Worm (Caenorhabditis elegans) whole organism, L4/young adult: ENCODE results near the gene C46C11.4.

Experiments used
- W03F9.2 ChIP-seq: fragments of 150-350 bp; optimal IDR thresholded peaks from 2 replicates; lab custom pipeline; 2014; ENCODE audit warnings: missing biosample characterization, missing genetic modification characterization
- him-1 ChIP-seq: sonication (generic microtip); optimal IDR thresholded peaks from 2 replicates; lab custom pipeline; 2016; ENCODE audit warnings: missing genotype, missing genetic modification reagents, missing genetic modification characterization, missing compliant biosample characterization

DNA sequence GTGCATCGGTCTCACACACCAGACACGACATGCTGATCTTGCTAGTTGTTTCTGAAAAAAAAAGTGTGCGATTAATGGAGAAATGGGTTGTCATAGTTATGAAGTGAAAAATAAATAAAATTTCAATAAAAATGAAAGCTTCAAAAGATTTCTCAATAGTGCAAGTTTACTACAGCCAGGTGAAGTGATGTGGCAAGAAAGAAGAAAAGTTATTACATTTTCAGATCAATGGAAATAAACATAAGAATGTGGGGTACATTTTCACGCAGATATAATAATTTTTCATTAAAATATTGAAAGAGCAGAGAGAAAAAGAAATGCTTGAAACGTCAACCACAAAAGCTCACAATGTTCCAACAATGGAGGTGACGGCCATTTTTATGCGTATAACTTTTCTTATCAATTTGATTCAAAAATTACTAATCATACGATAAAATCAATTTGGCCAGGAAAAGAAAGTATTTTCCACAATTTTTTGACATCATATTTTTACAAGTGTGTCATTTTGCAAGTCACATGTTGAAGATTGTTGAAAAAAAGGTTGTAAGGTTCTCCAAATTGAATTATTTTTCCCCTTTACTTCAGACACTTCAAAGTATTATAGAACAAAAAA, 13.4 kb upstream of the C46C11.4 start, which contains the start of gene nhr-45:
- TF ChIP-seq him-1 (tag; lab: Kevin White, UChicago) (no peak), W03F9.2 (tag; lab: Kevin White, UChicago) (no peak)
